Fruit fly (Drosophila melanogaster): ENCODE results near the gene Hr39.
A peak's percentile ranks its signal among the peaks of the same experiment; 100 is the strongest.

Hr39 gene

DNA sequence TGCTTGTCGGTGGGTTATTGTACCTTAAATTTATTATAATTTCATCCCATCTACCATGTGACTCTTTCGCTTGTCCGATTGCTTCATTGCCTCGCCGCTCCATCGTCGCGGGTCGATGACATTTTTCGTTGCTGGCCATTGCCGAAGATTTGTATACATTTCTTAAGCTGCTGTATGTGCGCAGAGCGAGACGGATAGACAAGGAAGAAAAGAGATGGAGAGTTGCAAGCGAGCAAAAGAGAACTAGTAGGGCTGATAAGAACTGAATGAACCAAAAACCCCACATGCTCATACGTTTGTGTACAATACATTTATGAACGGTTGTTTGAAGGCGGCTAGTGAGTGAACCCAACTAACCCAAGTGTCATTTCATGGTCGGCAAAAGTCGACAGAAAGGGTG is 14.7 kb downstream of the Hr39 start (continued):
- TF ChIP-seq Hr78 (GFP tag; optimal IDR thresholded peaks at IDR 0.05) (peak in 1 of 2 experiments; percentile 31), sug (tag; optimal IDR thresholded peaks at IDR 0.05) (peak; percentile 36), ci (GFP tag; IDR thresholded peaks at IDR 0.05) (0 out of 3 replicates have a peak, but pooled peaks have one; percentile 10), CG13894 (tag; optimal IDR thresholded peaks at IDR 0.05) (peak; percentile 48), Eip74EF (GFP tag; optimal IDR thresholded peaks at IDR 0.05) (peak in 1 of 2 experiments; percentile 7), crc (GFP tag; optimal IDR thresholded peaks at IDR 0.05) (no peak), CG7963 (GFP tag; IDR thresholded peaks at IDR 0.05; ENCODE audit: partially characterized antibody) (no peak), Nf-YC (tag; optimal IDR thresholded peaks at IDR 0.05) (peak; percentile 38), CG11247 (GFP tag; IDR thresholded peaks at IDR 0.05) (no peak), stwl (tag; optimal IDR thresholded peaks at IDR 0.05) (peak; percentile 19), CG6854 (GFP tag; optimal IDR thresholded peaks at IDR 0.05) (peak; percentile 28), CG42726 (GFP tag; IDR thresholded peaks at IDR 0.05; ENCODE audit: partially characterized antibody) (no peak), CG12769 (tag; optimal IDR thresholded peaks at IDR 0.05) (peak; percentile 44), CG10431 (GFP tag; optimal IDR thresholded peaks at IDR 0.05) (no peak), CG12155 (GFP tag; optimal IDR thresholded peaks at IDR 0.05) (no peak), CG9876 (GFP tag; optimal IDR thresholded peaks at IDR 0.05) (no peak), Adf1 (GFP tag; IDR thresholded peaks at IDR 0.05) (peak; percentile 12; the same call in 1 of the 2 replicates), rib (GFP tag; IDR thresholded peaks at IDR 0.05) (peak; percentile 61), gcm2 (GFP tag; optimal IDR thresholded peaks at IDR 0.05) (no peak), dpn (GFP tag; optimal IDR thresholded peaks at IDR 0.05) (no peak), cg (GFP tag; optimal IDR thresholded peaks at IDR 0.05) (peak; percentile 48), CG18599 (GFP tag; optimal IDR thresholded peaks at IDR 0.05) (no peak), MBD-R2 (GFP tag; IDR thresholded peaks at IDR 0.05) (0 out of 2 replicates have a peak, but pooled peaks have one; percentile 16), Lim3 (GFP tag; IDR thresholded peaks at IDR 0.05) (no peak), ewg (GFP tag; optimal IDR thresholded peaks at IDR 0.05) (peak; percentile 54), nau (GFP tag; optimal IDR thresholded peaks at IDR 0.05) (no peak), Nf-YA (GFP tag; IDR thresholded peaks at IDR 0.05) (no peak), E2f2 (GFP tag; IDR thresholded peaks at IDR 0.05) (peak; percentile 22; the same call in 1 of the 2 replicates), CG3163 (GFP tag; optimal IDR thresholded peaks at IDR 0.05) (peak; percentile 5), D (optimal IDR thresholded peaks at IDR 0.05) (no peak), D (GFP tag; optimal IDR thresholded peaks at IDR 0.05) (no peak), CG15514 (GFP tag; optimal IDR thresholded peaks at IDR 0.05) (peak; percentile 94), vnd (GFP tag; IDR thresholded peaks at IDR 0.05; ENCODE audit: partially characterized antibody) (no peak), bsh (GFP tag; optimal IDR thresholded peaks at IDR 0.05) (no peak), Sox102F (GFP tag; optimal IDR thresholded peaks at IDR 0.05) (no peak), chinmo (GFP tag; IDR thresholded peaks at IDR 0.05; ENCODE audit: partially characterized antibody) (peak; percentile 92), sens (GFP tag) (peak; percentile 42), CG12391 (tag; optimal IDR thresholded peaks at IDR 0.05) (no peak), Sox100B (GFP tag; optimal IDR thresholded peaks at IDR 0.05) (no peak), Med (GFP tag) (peak; percentile 80), HmgZ (tag; optimal IDR thresholded peaks at IDR 0.05) (peak; percentile 48), CG34376 (GFP tag; optimal IDR thresholded peaks at IDR 0.05) (peak; percentile 14), CG7987 (GFP tag; optimal IDR thresholded peaks at IDR 0.05) (peak; percentile 27), CG4328 (GFP tag; optimal IDR thresholded peaks at IDR 0.05) (no peak), hkb (optimal IDR thresholded peaks at IDR 0.05) (no peak), hkb (GFP tag; IDR thresholded peaks at IDR 0.05) (peak; percentile 28; the same call in 1 of the 2 replicates), CG12104 (GFP tag; optimal IDR thresholded peaks at IDR 0.05) (no peak), CG11504 (tag; optimal IDR thresholded peaks at IDR 0.05) (peak; percentile 42), pros (GFP tag; optimal IDR thresholded peaks at IDR 0.05) (peak; percentile 89), gcm (GFP tag; optimal IDR thresholded peaks at IDR 0.05) (no peak)
